Worm (Caenorhabditis elegans): ENCODE results near the gene urm-1.
A peak's percentile ranks its signal among the peaks of the same experiment; 100 is the strongest.

The urm-1 gene

DNA sequence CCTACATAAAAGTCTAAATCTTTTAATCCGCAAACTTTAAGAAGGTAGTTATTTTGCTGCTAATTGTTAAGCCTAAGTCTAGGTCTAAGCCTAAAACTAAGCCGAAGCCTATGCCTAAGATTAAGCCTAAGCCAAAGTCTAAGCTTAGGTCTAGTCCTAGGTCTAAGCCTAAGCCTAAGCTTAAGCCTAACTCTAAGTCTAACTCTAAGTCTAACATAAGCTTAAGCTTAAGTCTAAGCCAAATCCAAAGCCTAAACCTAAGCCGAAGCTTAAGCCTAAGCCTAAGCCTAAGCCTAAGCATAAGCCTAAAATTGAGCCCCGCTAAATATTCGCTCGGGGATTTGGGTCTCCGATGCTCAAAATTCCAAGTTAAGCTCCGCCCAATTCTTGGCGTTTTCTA, 15.9 kb downstream of the urm-1 start:
- no peak for TF ChIP-seq Y116A8C.19 (tag; optimal IDR thresholded peaks at IDR 0.05; ENCODE audit: borderline replicate concordance)

DNA sequence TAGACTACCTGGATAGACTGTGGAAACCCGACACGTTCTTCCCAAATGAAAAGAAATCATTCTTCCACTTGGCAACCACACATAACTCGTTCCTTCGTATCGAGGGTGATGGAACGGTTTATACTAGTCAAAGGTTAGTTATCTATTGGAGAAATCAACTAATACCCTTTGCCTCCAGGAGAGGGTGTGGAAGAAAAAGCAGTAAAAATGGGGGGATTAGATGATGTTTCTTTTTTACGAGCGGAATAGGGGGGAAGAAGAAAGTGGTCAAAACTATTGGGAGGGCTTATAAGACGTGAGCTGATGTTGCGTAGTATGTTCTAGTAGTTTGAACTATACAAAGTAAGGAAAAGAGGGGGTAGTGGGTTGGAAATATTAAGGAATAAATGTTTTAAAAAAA, 17.7 kb downstream of the urm-1 start:
- no peak for TF ChIP-seq nhr-20 (tag; optimal IDR thresholded peaks at IDR 0.05)
- no peak for TF ChIP-seq ceh-8 (GFP tag; optimal IDR thresholded peaks at IDR 0.05)
- no peak for TF ChIP-seq lsy-2 (tag; optimal IDR thresholded peaks at IDR 0.05)
- no peak for TF ChIP-seq nhr-11 (tag; optimal IDR thresholded peaks at IDR 0.05)
- TF ChIP-seq ceh-88 (GFP tag; IDR thresholded peaks at IDR 0.05) = no peak
- no peak for TF ChIP-seq nhr-19 (GFP tag; conservative IDR thresholded peaks at IDR 0.05)
- TF ChIP-seq elt-2 (tag; optimal IDR thresholded peaks at IDR 0.05) = no peak
- no peak for TF ChIP-seq xbp-1 (tag; optimal IDR thresholded peaks at IDR 0.05)
- TF ChIP-seq nhr-90 (tag; optimal IDR thresholded peaks at IDR 0.05; ENCODE audit: poor library complexity) = no peak
- no peak for TF ChIP-seq snpc-4 (tag; optimal IDR thresholded peaks at IDR 0.05)
- no peak for TF ChIP-seq nhr-237 (tag; optimal IDR thresholded peaks at IDR 0.05)
- TF ChIP-seq sup-37 (GFP tag; optimal IDR thresholded peaks at IDR 0.05) = no peak
- TF ChIP-seq pax-3 (tag; optimal IDR thresholded peaks at IDR 0.05) = no peak
- TF ChIP-seq nhr-84 (tag; optimal IDR thresholded peaks at IDR 0.05) = no peak
- no peak for TF ChIP-seq dpl-1 (GFP tag; optimal IDR thresholded peaks at IDR 0.05)
- TF ChIP-seq mdl-1 (tag; optimal IDR thresholded peaks at IDR 0.05) = no peak
- TF ChIP-seq ceh-82 (tag; optimal IDR thresholded peaks at IDR 0.05) = no peak
- TF ChIP-seq grh-1 (GFP tag; IDR thresholded peaks at IDR 0.05) = no peak
- no peak for TF ChIP-seq blmp-1 (tag; optimal IDR thresholded peaks at IDR 0.05)
- TF ChIP-seq aha-1 (tag; optimal IDR thresholded peaks at IDR 0.05) = no peak

DNA sequence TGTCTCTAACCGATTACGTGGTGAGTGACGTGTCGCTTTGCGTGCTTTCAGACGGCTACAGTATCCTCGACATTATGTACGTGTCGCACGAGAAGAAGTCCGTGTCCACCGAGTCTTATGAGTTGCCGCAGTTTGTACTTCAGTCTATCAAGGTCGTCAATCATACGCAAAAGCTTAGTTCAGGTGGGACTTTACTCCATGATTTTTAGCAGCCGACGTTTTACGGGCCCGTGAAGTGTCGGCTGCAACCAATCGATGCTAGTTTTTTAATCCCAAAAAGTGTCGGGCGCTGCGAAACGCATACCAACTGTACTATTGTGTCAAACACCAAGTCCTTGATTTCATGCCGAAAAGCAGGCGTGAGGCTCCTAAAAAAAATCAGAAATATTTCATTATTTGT, 19.5 kb downstream of the urm-1 start:
- TF ChIP-seq nhr-90 (tag; optimal IDR thresholded peaks at IDR 0.05; ENCODE audit: poor library complexity) (no peak), ceh-88 (GFP tag; IDR thresholded peaks at IDR 0.05) (no peak), nhr-12 (tag; optimal IDR thresholded peaks at IDR 0.05) (no peak), swsn-7 (tag; optimal IDR thresholded peaks at IDR 0.05) (no peak), Y116A8C.19 (tag; optimal IDR thresholded peaks at IDR 0.05; ENCODE audit: borderline replicate concordance) (no peak), elt-3 (tag; optimal IDR thresholded peaks at IDR 0.05) (no peak)

DNA sequence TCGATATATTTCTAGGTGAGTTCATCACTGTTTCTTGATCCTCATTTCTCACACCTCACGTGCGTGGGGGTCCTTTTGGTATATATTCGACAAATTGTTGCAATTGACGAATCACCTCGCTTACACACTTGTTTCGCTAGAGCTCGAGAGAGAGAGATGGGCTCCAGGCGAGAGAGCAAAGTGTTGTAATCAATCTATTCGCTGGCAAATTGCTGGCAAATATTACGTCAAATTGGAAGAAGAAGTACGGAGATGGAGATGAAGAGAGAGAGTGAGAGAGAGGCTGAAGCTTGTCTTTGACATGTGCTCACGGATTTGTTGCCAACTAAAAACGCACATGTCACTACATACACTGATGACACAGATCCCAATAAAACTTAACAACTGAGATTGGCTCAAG, 20.6 kb downstream of the urm-1 start:
- TF ChIP-seq nhr-28 (tag; optimal IDR thresholded peaks at IDR 0.05) = no peak
- TF ChIP-seq nhr-11 (tag; optimal IDR thresholded peaks at IDR 0.05) = no peak
- no peak for TF ChIP-seq unc-30 (tag; optimal IDR thresholded peaks at IDR 0.05)
- TF ChIP-seq ceh-63 (GFP tag; optimal IDR thresholded peaks at IDR 0.05) = no peak
- no peak for TF ChIP-seq tbx-2 (tag; optimal IDR thresholded peaks at IDR 0.05)
- no peak for TF ChIP-seq nhr-76 (tag; optimal IDR thresholded peaks at IDR 0.05)
- no peak for TF ChIP-seq fkh-4 (tag; optimal IDR thresholded peaks at IDR 0.05; ENCODE audit: borderline replicate concordance)
- TF ChIP-seq jun-1 (tag; optimal IDR thresholded peaks at IDR 0.05) = no peak
- peak; percentile 11 for TF ChIP-seq nhr-20 (tag; optimal IDR thresholded peaks at IDR 0.05)
- TF ChIP-seq ceh-90 (tag; optimal IDR thresholded peaks at IDR 0.05) = no peak
- TF ChIP-seq lsy-2 (tag; optimal IDR thresholded peaks at IDR 0.05) = peak; percentile 27 to 48
- TF ChIP-seq ets-5 (GFP tag; IDR thresholded peaks at IDR 0.05) = no peak
- TF ChIP-seq egl-13 (tag; optimal IDR thresholded peaks at IDR 0.05) = no peak
- TF ChIP-seq mef-2 (tag; optimal IDR thresholded peaks at IDR 0.05) = no peak
- TF ChIP-seq fkh-8 (tag; optimal IDR thresholded peaks at IDR 0.05) = no peak
- TF ChIP-seq zag-1 (tag; optimal IDR thresholded peaks at IDR 0.05) = no peak
- peak; percentile 98 for TF ChIP-seq vab-15 (tag; optimal IDR thresholded peaks at IDR 0.05)
- TF ChIP-seq ztf-4 (tag; optimal IDR thresholded peaks at IDR 0.05) = no peak
- TF ChIP-seq C16A3.4 (tag; optimal IDR thresholded peaks at IDR 0.05) = no peak
- no peak for TF ChIP-seq nhr-90 (tag; optimal IDR thresholded peaks at IDR 0.05; ENCODE audit: poor library complexity)
- TF ChIP-seq nhr-237 (tag; optimal IDR thresholded peaks at IDR 0.05) = no peak
- no peak for TF ChIP-seq fkh-10 (GFP tag; optimal IDR thresholded peaks at IDR 0.05)
- no peak for TF ChIP-seq ztf-11 (tag; optimal IDR thresholded peaks at IDR 0.05)
- TF ChIP-seq sox-4 (tag; optimal IDR thresholded peaks at IDR 0.05) = no peak
- TF ChIP-seq unc-62 (GFP tag; optimal IDR thresholded peaks at IDR 0.05) = no peak
- TF ChIP-seq xbp-1 (tag; optimal IDR thresholded peaks at IDR 0.05) = no peak
- no peak for TF ChIP-seq swsn-7 (tag; optimal IDR thresholded peaks at IDR 0.05)
- peak; percentile 19; the same call in 1 of the 2 replicates for TF ChIP-seq nhr-19 (GFP tag; conservative IDR thresholded peaks at IDR 0.05)
- TF ChIP-seq dpl-1 (GFP tag; optimal IDR thresholded peaks at IDR 0.05) = no peak
- TF ChIP-seq lin-39 (tag; optimal IDR thresholded peaks at IDR 0.05) = peak; percentile 11
- no peak for TF ChIP-seq mab-9 (GFP tag; IDR thresholded peaks at IDR 0.05)
- no peak for TF ChIP-seq C34B4.2 (tag; optimal IDR thresholded peaks at IDR 0.05)
